Worm (Caenorhabditis elegans) whole organism, L2 larva: ENCODE results near the gene Y40C5A.4.

Source experiments
- ZK546.5 ChIP-seq: sonication (generic microtip); optimal IDR thresholded peaks from 2 replicates; lab custom pipeline; 2017; ENCODE audit warnings: missing biosample characterization, missing genetic modification characterization
- skn-1 ChIP-seq: sonication (generic microtip); optimal IDR thresholded peaks from 2 replicates; lab custom pipeline; 2017; ENCODE audit warnings: missing biosample characterization, missing genetic modification characterization

- no peak for TF ChIP-seq skn-1
- no peak for TF ChIP-seq ZK546.5 (tag; lab: Kevin White, UChicago)
Measured at ce11 chrIV:7332695-7333094, 32.2 kb downstream of the Y40C5A.4 start, which contains the start of gene ocr-4.
